Fruit fly (Drosophila melanogaster) whole organism, embryonic: ENCODE data around the gene CG7675.

Experiments
- ATbp ChIP-seq: fragments of 200-800 bp; sonication (Bioruptor generic); optimal IDR thresholded peaks from 2 replicates; lab custom pipeline; 2017; ENCODE audit warnings: missing biosample characterization, mild to moderate bottlenecking, missing genetic modification characterization, missing genetic modification reagents
- Atf6 ChIP-seq: fragments of 200-800 bp; sonication (Bioruptor generic); IDR thresholded peaks from 2 replicates; pipeline ENCODE4 v1.3.6; 2022; ENCODE audit warnings: missing biosample characterization, missing genetic modification characterization
- CG10565 ChIP-seq: fragments of 200-800 bp; sonication (Bioruptor generic); optimal IDR thresholded peaks from 3 replicates; lab custom pipeline; 2016; ENCODE audit warnings: missing biosample characterization, mild to moderate bottlenecking, missing genetic modification characterization
- CG10979 ChIP-seq: fragments of 200-800 bp; sonication (Bioruptor generic); optimal IDR thresholded peaks from 2 replicates; lab custom pipeline; 2018; ENCODE audit warnings: missing biosample characterization, mild to moderate bottlenecking, missing genetic modification characterization, moderate library complexity
- CG11093 ChIP-seq: fragments of 200-800 bp; sonication (Bioruptor generic); IDR thresholded peaks from 3 replicates; pipeline ENCODE4 v1.3.6; 2022; ENCODE audit warnings: missing biosample characterization, missing genetic modification characterization
- CG12942 ChIP-seq: fragments of 200-800 bp; sonication (Bioruptor generic); optimal IDR thresholded peaks from 3 replicates; lab custom pipeline; 2016; ENCODE audit warnings: missing biosample characterization, missing genetic modification characterization
- CG13123 ChIP-seq: fragments of 200-800 bp; sonication (Bioruptor generic); optimal IDR thresholded peaks from 2 replicates; lab custom pipeline; 2016; ENCODE audit warnings: missing biosample characterization, missing genetic modification characterization
- CG14050 ChIP-seq: fragments of 200-800 bp; sonication (Bioruptor generic); IDR thresholded peaks from 3 replicates; pipeline ENCODE4 v1.3.6; 2022; ENCODE audit warnings: missing biosample characterization, missing genetic modification characterization
- CG1602 ChIP-seq: fragments of 200-800 bp; sonication (Bioruptor generic); optimal IDR thresholded peaks from 3 replicates; lab custom pipeline; 2016; ENCODE audit warnings: missing biosample characterization, missing genetic modification characterization
- CG17328 ChIP-seq: fragments of 200-800 bp; sonication (Bioruptor generic); IDR thresholded peaks from 2 replicates; pipeline ENCODE4 v1.3.6; 2022; ENCODE audit warnings: missing biosample characterization, missing genetic modification characterization
- CG18011 ChIP-seq: fragments of 200-800 bp; sonication (Bioruptor generic); optimal IDR thresholded peaks from 2 replicates; lab custom pipeline; 2017; ENCODE audit warnings: missing biosample characterization, missing genetic modification characterization, mild to moderate bottlenecking, moderate library complexity, missing genotype
- CG18262 ChIP-seq: fragments of 200-800 bp; optimal IDR thresholded peaks from 3 replicates; lab custom pipeline; 2019; ENCODE audit warnings: missing biosample characterization, mild to moderate bottlenecking, missing genetic modification characterization, moderate library complexity
- CG2889 ChIP-seq: fragments of 200-800 bp; sonication (Bioruptor generic); IDR thresholded peaks from 3 replicates; pipeline ENCODE4 v1.3.6; 2022; ENCODE audit warnings: missing biosample characterization, missing genetic modification characterization
- CG33213 ChIP-seq: fragments of 200-800 bp; sonication (Bioruptor generic); optimal IDR thresholded peaks from 3 replicates; lab custom pipeline; 2016; ENCODE audit warnings: missing biosample characterization, missing genetic modification characterization
- CG3995 ChIP-seq: fragments of 200-800 bp; sonication (Bioruptor generic); optimal IDR thresholded peaks from 3 replicates; lab custom pipeline; 2016; ENCODE audit warnings: missing biosample characterization, missing genetic modification characterization
- CG4282 ChIP-seq: fragments of 200-800 bp; sonication (Bioruptor generic); optimal IDR thresholded peaks from 2 replicates; lab custom pipeline; 2016; ENCODE audit warnings: missing biosample characterization, missing genetic modification characterization
- CG4328 ChIP-seq: fragments of 200-800 bp; sonication (Bioruptor generic); optimal IDR thresholded peaks from 3 replicates; lab custom pipeline; 2017; ENCODE audit warnings: missing biosample characterization, missing genetic modification reagents, missing genetic modification characterization
- CG4617 ChIP-seq: fragments of 200-800 bp; sonication (Bioruptor generic); optimal IDR thresholded peaks from 3 replicates; lab custom pipeline; 2016; ENCODE audit warnings: missing biosample characterization, missing genetic modification characterization, borderline replicate concordance
- CG7963 ChIP-seq: fragments of 200-800 bp; sonication (Bioruptor generic); IDR thresholded peaks from 3 replicates; pipeline ENCODE4 v1.3.6; 2022; ENCODE audit warnings: missing biosample characterization, missing genetic modification characterization; ENCODE audit not compliant: partially characterized antibody
- CG8290 ChIP-seq, 3 experiments: fragments of 200-800 bp; sonication (Bioruptor generic); optimal IDR thresholded peaks; 2 replicates each; lab custom pipeline; 2016 to 2019; ENCODE audit warnings: missing biosample characterization in 3 of 3, missing genetic modification characterization in 3 of 3, mild to moderate bottlenecking in 2 of 3, moderate library complexity in 1 of 3
- CG8478 ChIP-seq: fragments of >200 bp; optimal IDR thresholded peaks from 2 replicates; lab custom pipeline; 2018
- E2f2 ChIP-seq: fragments of 200-800 bp; sonication (Bioruptor generic); IDR thresholded peaks from 2 replicates; pipeline ENCODE4 v1.3.6; 2022; ENCODE audit warnings: missing biosample characterization, missing genetic modification characterization
- Elba2 ChIP-seq: fragments of 200-800 bp; sonication (Bioruptor generic); optimal IDR thresholded peaks from 3 replicates; lab custom pipeline; 2016; ENCODE audit warnings: missing biosample characterization, missing genetic modification characterization
- Fer3 ChIP-seq: fragments of 200-800 bp; sonication (Bioruptor generic); optimal IDR thresholded peaks from 2 replicates; lab custom pipeline; 2018; ENCODE audit warnings: missing biosample characterization, mild to moderate bottlenecking, missing genetic modification characterization, moderate library complexity
- H15 ChIP-seq: fragments of 200-800 bp; sonication (Bioruptor generic); IDR thresholded peaks from 3 replicates; pipeline ENCODE4 v1.3.6; 2022; ENCODE audit warnings: missing biosample characterization, missing genetic modification characterization
- H2.0 ChIP-seq: fragments of 200-800 bp; sonication (Bioruptor generic); IDR thresholded peaks from 2 replicates; pipeline ENCODE4 v1.3.6; 2022; ENCODE audit warnings: missing biosample characterization, missing genetic modification characterization
- Hand ChIP-seq: fragments of 200-800 bp; sonication (Bioruptor generic); optimal IDR thresholded peaks from 2 replicates; lab custom pipeline; 2017; ENCODE audit warnings: mild to moderate bottlenecking, missing biosample characterization, missing genetic modification reagents, missing genetic modification characterization
- Lpt ChIP-seq: fragments of >200 bp; optimal IDR thresholded peaks from 2 replicates; lab custom pipeline; 2018; ENCODE audit warnings: missing biosample characterization, missing genetic modification characterization
- Rx ChIP-seq: fragments of 200-800 bp; sonication (Bioruptor generic); IDR thresholded peaks from 2 replicates; pipeline ENCODE4 v1.3.6; 2022; ENCODE audit warnings: missing biosample characterization, missing genetic modification characterization
- Scr ChIP-seq: fragments of 200-800 bp; sonication (Bioruptor generic); IDR thresholded peaks from 2 replicates; pipeline ENCODE4 v1.3.6; 2022; ENCODE audit warnings: missing biosample characterization, missing genetic modification characterization; ENCODE audit not compliant: partially characterized antibody
- Spps ChIP-seq: fragments of 200-800 bp; sonication (Bioruptor generic); optimal IDR thresholded peaks from 2 replicates; lab custom pipeline; 2018; ENCODE audit warnings: missing biosample characterization, mild to moderate bottlenecking, missing genetic modification characterization
- Sry-δ ChIP-seq: fragments of 200-800 bp; sonication (Bioruptor generic); optimal IDR thresholded peaks from 2 replicates; lab custom pipeline; 2016; ENCODE audit warnings: missing biosample characterization, missing genetic modification characterization
- abd-A ChIP-seq: fragments of 200-800 bp; sonication (Bioruptor generic); optimal IDR thresholded peaks from 3 replicates; lab custom pipeline; 2019; ENCODE audit warnings: missing biosample characterization, mild to moderate bottlenecking, missing genetic modification characterization, moderate library complexity
- ap ChIP-seq: fragments of 200-800 bp; sonication (Bioruptor generic); IDR thresholded peaks from 2 replicates; pipeline ENCODE4 v1.3.6; 2022; ENCODE audit warnings: missing biosample characterization, missing genetic modification characterization
- cas ChIP-seq: fragments of 200-800 bp; sonication (Bioruptor generic); IDR thresholded peaks from 2 replicates; pipeline ENCODE4 v1.3.6; 2022; ENCODE audit warnings: missing biosample characterization, missing genetic modification characterization
- chn ChIP-seq: fragments of 200-800 bp; sonication (Bioruptor generic); optimal IDR thresholded peaks from 2 replicates; lab custom pipeline; 2016; ENCODE audit warnings: missing biosample characterization, missing genetic modification characterization
- croc ChIP-seq: fragments of 200-800 bp; sonication (Bioruptor generic); conservative IDR thresholded peaks from 3 replicates; pipeline ENCODE4 v1.3.6; 2022; ENCODE audit warnings: missing biosample characterization, missing genetic modification characterization
- dati ChIP-seq: fragments of 200-800 bp; sonication (Bioruptor generic); IDR thresholded peaks from 2 replicates; pipeline ENCODE4 v1.3.6; 2022; ENCODE audit warnings: missing biosample characterization, missing genetic modification characterization
- dmrt99B ChIP-seq: fragments of 200-800 bp; sonication (Bioruptor generic); optimal IDR thresholded peaks from 2 replicates; lab custom pipeline; 2018; ENCODE audit warnings: missing biosample characterization, mild to moderate bottlenecking, missing genetic modification characterization, moderate library complexity
- dysf ChIP-seq: fragments of 200-800 bp; sonication (Bioruptor generic); IDR thresholded peaks from 3 replicates; pipeline ENCODE4 v1.3.6; 2022; ENCODE audit warnings: missing biosample characterization, missing genetic modification characterization
- eve ChIP-seq, 2 experiments: fragments of >200 bp; optimal IDR thresholded peaks; 2 replicates each; lab custom pipeline; 2017; ENCODE audit warnings: missing biosample characterization in 2 of 2, missing genetic modification characterization in 2 of 2
- fd64A ChIP-seq: fragments of 200-800 bp; sonication (Bioruptor generic); optimal IDR thresholded peaks from 3 replicates; lab custom pipeline; 2018; ENCODE audit warnings: missing biosample characterization, mild to moderate bottlenecking, missing genetic modification characterization
- fd96Cb ChIP-seq: fragments of 200-800 bp; sonication (Bioruptor generic); optimal IDR thresholded peaks from 2 replicates; lab custom pipeline; 2018; ENCODE audit warnings: missing biosample characterization, mild to moderate bottlenecking, missing genetic modification characterization, moderate library complexity
- gcm2 ChIP-seq: fragments of 200-800 bp; sonication (Bioruptor generic); optimal IDR thresholded peaks from 2 replicates; lab custom pipeline; 2016; ENCODE audit warnings: missing biosample characterization, missing genetic modification characterization
- sens ChIP-seq: fragments of 200-800 bp; sonication (Bioruptor generic); peaks from one replicate; lab custom pipeline; 2016; ENCODE audit warnings: missing biosample characterization, missing genetic modification characterization
- sob ChIP-seq: fragments of 200-800 bp; sonication (Bioruptor generic); IDR thresholded peaks from 2 replicates; pipeline ENCODE4 v1.3.6; 2022; ENCODE audit warnings: missing biosample characterization, missing genetic modification characterization
- toy ChIP-seq: fragments of 200-800 bp; sonication (Bioruptor generic); IDR thresholded peaks from 2 replicates; pipeline ENCODE4 v1.3.6; 2022; ENCODE audit warnings: missing biosample characterization, missing genetic modification characterization
- vnd ChIP-seq: fragments of 200-800 bp; sonication (Bioruptor generic); IDR thresholded peaks from 3 replicates; pipeline ENCODE4 v1.3.6; 2022; ENCODE audit warnings: missing biosample characterization, missing genetic modification characterization; ENCODE audit not compliant: partially characterized antibody
- z ChIP-seq: fragments of 200-800 bp; sonication (Bioruptor generic); IDR thresholded peaks from 3 replicates; pipeline ENCODE4 v1.3.6; 2022; ENCODE audit warnings: missing biosample characterization, missing genetic modification characterization

Gene CG7675

dm6 chr3R:18402549-18403429 is 21.8 kb upstream of the CG7675 start, which contains the start of the genes Wdr37 and koko (continued):
- TF ChIP-seq chn (peak; percentile 67), dati (GFP tag; lab: Robert Waterston, UW) (peak; percentile 82; the same call in 1 of the 2 replicates), CG2889 (GFP tag; lab: Robert Waterston, UW) (peak; percentile 95), z (GFP tag; lab: Robert Waterston, UW) (0 out of 3 replicates have a peak, but pooled peaks have one; percentile 8), H15 (GFP tag; lab: Robert Waterston, UW) (peak; percentile 94), ATbp (peak; percentile 89), CG1602 (GFP tag; lab: Kevin White, UChicago) (peak; percentile 98), dmrt99B (tag; lab: Kevin White, UChicago) (peak; percentile 98), sob (GFP tag; lab: Robert Waterston, UW) (peak; percentile 98), Sry-δ (peak; percentile 51), abd-A (tag; lab: Kevin White, UChicago) (peak; percentile 83), CG10979 (peak; percentile 98), Elba2 (peak; percentile 92), CG17328 (GFP tag; lab: Robert Waterston, UW) (peak; percentile 97), Fer3 (tag; lab: Kevin White, UChicago) (peak; percentile 98), CG4282 (GFP tag; lab: Kevin White, UChicago) (no peak), CG13123 (GFP tag; lab: Kevin White, UChicago) (peak; percentile 95), CG18011 (peak; percentile 79), E2f2 (GFP tag; lab: Robert Waterston, UW) (peak; percentile 86), cas (GFP tag; lab: Robert Waterston, UW) (peak; percentile 94), Scr (GFP tag; lab: Robert Waterston, UW) (peak; percentile 57), CG33213 (GFP tag; lab: Kevin White, UChicago) (peak; percentile 48), Rx (peak; percentile 83), CG7963 (GFP tag; lab: Robert Waterston, UW) (peak; percentile 35; the same call in 1 of the 3 replicates), vnd (no peak; the same call in 1 of the 3 replicates), toy (GFP tag; lab: Robert Waterston, UW) (peak; percentile 94), CG8290 (GFP tag; optimal IDR thresholded peaks at IDR 0.05; lab: Kevin White, UChicago) (peak; percentile 96), CG8290 (tag; optimal IDR thresholded peaks at IDR 0.05; lab: Kevin White, UChicago) (peak; percentile 9 to 48), ap (GFP tag; lab: Robert Waterston, UW) (peak; percentile 98), CG4617 (GFP tag; lab: Kevin White, UChicago) (peak; percentile 86), CG11093 (GFP tag; lab: Robert Waterston, UW) (peak; percentile 95), CG10565 (GFP tag; lab: Kevin White, UChicago) (peak; percentile 56), eve (GFP tag; optimal IDR thresholded peaks at IDR 0.05; lab: Kevin White, UChicago) (no peak), dysf (GFP tag; lab: Robert Waterston, UW) (peak; percentile 99), CG3995 (GFP tag; lab: Kevin White, UChicago) (peak; percentile 52), Spps (peak; percentile 96), H2.0 (peak; percentile 96), CG14050 (peak; percentile 95), fd64A (GFP tag; lab: Kevin White, UChicago) (peak; percentile 19), Atf6 (GFP tag; lab: Robert Waterston, UW) (peak; percentile 98), CG8478 (no peak), CG18262 (tag; lab: Kevin White, UChicago) (peak; percentile 98), CG12942 (GFP tag; lab: Kevin White, UChicago) (peak; percentile 96), CG4328 (GFP tag; lab: Kevin White, UChicago) (peak; percentile 90), Lpt (GFP tag; lab: Kevin White, UChicago) (no peak), gcm2 (GFP tag; lab: Kevin White, UChicago) (no peak), croc (GFP tag; lab: Robert Waterston, UW) (peak; percentile 97), fd96Cb (tag; lab: Kevin White, UChicago) (peak; percentile 77), sens (GFP tag; lab: Kevin White, UChicago) (peak; percentile 99), Hand (GFP tag; lab: Kevin White, UChicago) (peak; percentile 85)
